Worm (Caenorhabditis elegans) whole organism, midembryonic: ENCODE measurements around the gene cyk-1.

Experiments used
- T22C8.4 ChIP-seq: fragments of 200-800 bp; sonication (Bioruptor generic); IDR thresholded peaks from 2 replicates; pipeline ENCODE4 v1.3.6; 2022; ENCODE audit warnings: missing genetic modification characterization, missing compliant biosample characterization
- cog-1 ChIP-seq: sonication (generic microtip); optimal IDR thresholded peaks from 2 replicates; lab custom pipeline; 2016; ENCODE audit warnings: missing genetic modification characterization, missing compliant biosample characterization
- flt-1 ChIP-seq: fragments of 200-800 bp; sonication (Bioruptor generic); IDR thresholded peaks from 2 replicates; pipeline ENCODE4 v1.3.6; 2022; ENCODE audit warnings: missing genetic modification characterization, missing compliant biosample characterization
- klf-2 ChIP-seq: fragments of 200-800 bp; sonication (Bioruptor generic); conservative IDR thresholded peaks from 2 replicates; pipeline ENCODE4 v1.3.6; 2022; ENCODE audit warnings: missing genetic modification reagents, missing genetic modification characterization, missing compliant biosample characterization
- med-1 ChIP-seq: sonication (generic microtip); optimal IDR thresholded peaks from 2 replicates; lab custom pipeline; 2017; ENCODE audit warnings: missing genetic modification characterization, mild to moderate bottlenecking, missing compliant biosample characterization, antibody characterized with exemption, missing genetic modification reagents; ENCODE audit not compliant: insufficient read depth
- ref-1 ChIP-seq: fragments of 200-800 bp; sonication (Bioruptor generic); conservative IDR thresholded peaks from 2 replicates; pipeline ENCODE4 v1.3.6; 2022; ENCODE audit warnings: missing genetic modification reagents, missing genetic modification characterization, missing compliant biosample characterization
- tab-1 ChIP-seq: fragments of 200-800 bp; sonication (Bioruptor generic); IDR thresholded peaks from 2 replicates; pipeline ENCODE4 v1.3.6; 2022; ENCODE audit warnings: missing genetic modification characterization, missing compliant biosample characterization
- ztf-23 ChIP-seq: fragments of 200-800 bp; sonication (Bioruptor generic); IDR thresholded peaks from 2 replicates; pipeline ENCODE4 v1.3.6; 2022; ENCODE audit warnings: missing genetic modification reagents, missing genetic modification characterization, missing compliant biosample characterization
- ztf-29 ChIP-seq: fragments of 200-800 bp; sonication (Bioruptor generic); IDR thresholded peaks from 2 replicates; pipeline ENCODE4 v1.3.6; 2022; ENCODE audit warnings: missing genetic modification reagents, missing genetic modification characterization, missing compliant biosample characterization

Gene cyk-1

DNA sequence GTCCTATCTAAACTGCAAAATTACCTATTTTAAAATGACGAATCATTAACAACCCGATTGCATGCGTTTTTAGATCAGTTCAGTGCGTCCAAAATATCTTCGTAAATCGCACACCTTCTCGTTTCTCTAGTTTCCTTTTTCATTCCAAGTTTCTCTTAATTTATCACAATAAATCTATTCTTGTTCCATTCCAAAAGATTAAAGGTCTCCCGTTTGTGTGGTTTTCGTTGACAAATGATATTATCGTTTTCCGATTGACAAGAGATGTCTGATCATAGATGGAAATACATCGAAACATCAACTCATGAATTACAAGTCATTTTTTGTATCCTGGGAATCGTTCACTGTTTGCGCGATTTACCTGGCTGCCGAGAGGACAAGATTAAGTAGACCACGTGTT is 35.8 kb downstream of the cyk-1 start:
- no peak for TF ChIP-seq T22C8.4 (GFP tag; lab: Robert Waterston, UW)
- no peak for TF ChIP-seq med-1 (GFP tag; lab: Kevin White, UChicago)
- TF ChIP-seq cog-1, result no peak
- no peak for TF ChIP-seq flt-1 (GFP tag; lab: Robert Waterston, UW)
- no peak for TF ChIP-seq klf-2 (GFP tag; lab: Robert Waterston, UW)
- no peak for TF ChIP-seq ztf-29
- TF ChIP-seq ref-1 (GFP tag; lab: Robert Waterston, UW), result no peak
- TF ChIP-seq ztf-23 (GFP tag; lab: Robert Waterston, UW), result no peak
- no peak for TF ChIP-seq tab-1

DNA sequence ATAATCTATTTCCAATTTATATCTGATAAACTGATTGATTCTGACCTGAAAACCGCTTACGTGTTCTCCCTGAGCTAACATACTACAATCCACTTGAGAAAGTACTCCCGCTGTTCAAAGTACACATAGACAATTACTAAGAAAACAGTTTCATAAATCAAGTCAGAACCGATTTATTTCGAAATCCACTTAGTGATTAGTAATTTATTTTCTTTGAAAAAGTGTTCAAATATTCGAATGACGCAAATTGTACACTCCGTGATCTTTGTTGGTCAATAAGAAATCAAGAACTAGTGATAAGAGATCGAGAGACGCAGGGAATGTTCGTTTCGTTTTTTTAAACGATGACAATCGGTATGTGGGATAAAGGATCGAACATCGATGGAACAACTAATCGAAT is 36.5 kb downstream of the cyk-1 start:
- TF ChIP-seq flt-1 (GFP tag; lab: Robert Waterston, UW) (no peak), klf-2 (GFP tag; lab: Robert Waterston, UW) (no peak), ref-1 (GFP tag; lab: Robert Waterston, UW) (no peak), ztf-23 (GFP tag; lab: Robert Waterston, UW) (no peak), tab-1 (no peak), med-1 (GFP tag; lab: Kevin White, UChicago) (no peak), T22C8.4 (GFP tag; lab: Robert Waterston, UW) (no peak), ztf-29 (no peak), cog-1 (no peak)

ce11 chrIII:6991465-6991864 is 37.5 kb downstream of the cyk-1 start:
- TF ChIP-seq ztf-29, result no peak
- TF ChIP-seq flt-1 (GFP tag; lab: Robert Waterston, UW), result no peak
- no peak for TF ChIP-seq med-1 (GFP tag; lab: Kevin White, UChicago)
- TF ChIP-seq klf-2 (GFP tag; lab: Robert Waterston, UW), result no peak
- TF ChIP-seq T22C8.4 (GFP tag; lab: Robert Waterston, UW), result no peak
- no peak for TF ChIP-seq ztf-23 (GFP tag; lab: Robert Waterston, UW)
- no peak for TF ChIP-seq tab-1
- no peak for TF ChIP-seq ref-1 (GFP tag; lab: Robert Waterston, UW)
- no peak for TF ChIP-seq cog-1

- TF ChIP-seq ztf-23 (GFP tag; lab: Robert Waterston, UW), result no peak
- no peak for TF ChIP-seq T22C8.4 (GFP tag; lab: Robert Waterston, UW)
- no peak for TF ChIP-seq klf-2 (GFP tag; lab: Robert Waterston, UW)
- TF ChIP-seq med-1 (GFP tag; lab: Kevin White, UChicago), result no peak
- TF ChIP-seq cog-1, result no peak
- TF ChIP-seq tab-1, result no peak
- no peak for TF ChIP-seq ref-1 (GFP tag; lab: Robert Waterston, UW)
- TF ChIP-seq ztf-29, result no peak
- TF ChIP-seq flt-1 (GFP tag; lab: Robert Waterston, UW), result no peak
Observed at ce11 chrIII:6989900-6990299, 39.1 kb downstream of the cyk-1 start, which contains the start of gene prk-1. Gene prk-1 (plus strand): TSS chrIII:6990168.

DNA sequence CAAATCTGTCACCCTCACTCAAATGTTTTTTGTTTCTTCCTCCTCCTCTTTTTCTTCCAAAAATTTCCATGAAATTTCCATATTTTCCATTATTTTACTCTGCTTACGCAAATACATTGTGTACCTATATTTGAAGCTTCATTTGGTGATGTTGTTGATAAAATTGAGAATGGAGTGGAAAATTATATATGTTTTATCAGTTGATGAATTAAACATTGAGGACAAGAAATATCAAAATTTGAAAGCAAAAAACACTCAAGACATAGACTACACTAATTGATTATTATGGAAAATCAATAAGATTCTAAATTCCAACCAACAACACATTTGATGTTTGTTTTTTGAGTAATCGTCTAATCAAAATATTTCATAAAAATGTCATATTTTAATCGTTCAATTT is 39.8 kb downstream of the cyk-1 start:
- TF ChIP-seq ref-1 (GFP tag; lab: Robert Waterston, UW) (no peak), T22C8.4 (GFP tag; lab: Robert Waterston, UW) (no peak), cog-1 (no peak), med-1 (GFP tag; lab: Kevin White, UChicago) (no peak), ztf-23 (GFP tag; lab: Robert Waterston, UW) (no peak), flt-1 (GFP tag; lab: Robert Waterston, UW) (no peak), ztf-29 (no peak), klf-2 (GFP tag; lab: Robert Waterston, UW) (no peak), tab-1 (no peak)

- TF ChIP-seq med-1 (GFP tag; lab: Kevin White, UChicago) (no peak), cog-1 (no peak), ref-1 (GFP tag; lab: Robert Waterston, UW) (no peak), ztf-29 (no peak), tab-1 (no peak)
Observed at ce11 chrIII:6988060-6988459, 40.9 kb downstream of the cyk-1 start.

DNA sequence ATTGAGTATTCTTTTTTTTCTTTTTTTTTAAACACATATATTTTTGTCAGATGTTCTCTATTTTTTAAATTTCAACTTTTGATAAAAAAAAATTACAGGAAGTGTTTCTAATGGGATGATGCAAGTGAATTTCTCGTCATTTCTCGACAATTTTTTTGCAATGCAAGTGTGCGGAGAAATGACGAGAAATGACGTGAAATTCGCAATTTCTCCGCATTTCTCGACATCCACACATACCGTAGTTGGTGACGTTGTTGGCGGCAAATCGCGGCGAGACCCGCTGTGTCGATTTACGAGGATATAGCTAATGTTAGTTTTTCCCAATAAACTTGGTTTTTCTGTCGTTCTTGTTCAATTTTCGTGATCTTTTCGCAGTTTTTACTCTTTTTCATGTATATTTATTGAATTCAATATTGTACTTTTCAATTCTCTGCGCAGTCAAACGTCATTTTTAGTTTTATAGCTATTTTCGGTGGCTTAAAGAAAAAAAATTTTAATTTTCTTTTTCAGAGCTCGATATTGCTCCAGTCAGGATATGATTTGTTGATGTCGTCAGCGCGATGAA is 46.9 kb downstream of the cyk-1 start, which contains the start of gene F31E3.6:
Gene F31E3.6 (plus strand): TSS at position 93 of the 565 bp plus-strand sequence.
- peak; percentile 30; the same call in 1 of the 2 replicates for TF ChIP-seq flt-1 (GFP tag; lab: Robert Waterston, UW)

ce11 chrIII:6979584-6979983 is 49.4 kb downstream of the cyk-1 start, which contains the start of gene ceh-20:
Gene ceh-20 (plus strand): TSS chrIII:6979884.
- TF ChIP-seq tab-1 (no peak), med-1 (GFP tag; lab: Kevin White, UChicago) (no peak), ref-1 (GFP tag; lab: Robert Waterston, UW) (no peak), ztf-23 (GFP tag; lab: Robert Waterston, UW) (no peak), T22C8.4 (GFP tag; lab: Robert Waterston, UW) (no peak), ztf-29 (no peak), flt-1 (GFP tag; lab: Robert Waterston, UW) (no peak)

DNA sequence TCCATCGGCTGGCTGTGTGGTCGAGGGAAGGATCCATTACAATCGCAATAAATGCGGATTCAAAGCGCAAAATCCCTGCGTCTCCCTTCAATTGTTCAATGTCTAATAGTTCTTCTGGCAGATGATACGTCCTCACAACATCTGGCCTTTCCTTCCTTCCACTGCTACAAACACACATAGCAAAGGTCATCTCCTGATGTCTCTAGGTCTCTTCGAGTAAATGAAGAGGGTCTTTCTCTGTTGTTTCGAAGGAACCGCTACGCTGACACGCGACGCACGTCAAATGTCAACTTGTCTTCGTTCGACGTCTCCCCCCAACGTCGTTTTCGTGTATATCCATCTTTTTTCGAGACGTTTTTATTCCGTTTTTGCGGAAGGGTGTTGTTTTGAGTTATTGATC is 50.1 kb downstream of the cyk-1 start:
- TF ChIP-seq ztf-29 (no peak), flt-1 (GFP tag; lab: Robert Waterston, UW) (0 out of 2 replicates have a peak, but pooled peaks have one; percentile 5), cog-1 (peak; percentile 85), ztf-23 (GFP tag; lab: Robert Waterston, UW) (0 out of 2 replicates have a peak, but pooled peaks have one; percentile 56)

ce11 chrIII:6974952-6975351 is 54.1 kb downstream of the cyk-1 start:
- no peak for TF ChIP-seq flt-1 (GFP tag; lab: Robert Waterston, UW)
- TF ChIP-seq klf-2 (GFP tag; lab: Robert Waterston, UW), result no peak
- TF ChIP-seq ztf-23 (GFP tag; lab: Robert Waterston, UW), result no peak
- no peak for TF ChIP-seq ztf-29
- TF ChIP-seq ref-1 (GFP tag; lab: Robert Waterston, UW), result no peak
- no peak for TF ChIP-seq tab-1
- TF ChIP-seq T22C8.4 (GFP tag; lab: Robert Waterston, UW), result no peak
- no peak for TF ChIP-seq cog-1
- no peak for TF ChIP-seq med-1 (GFP tag; lab: Kevin White, UChicago)
